Fruit fly (Drosophila melanogaster): ENCODE measurements around the gene aurA.

- TF ChIP-seq dl (GFP tag; optimal IDR thresholded peaks at IDR 0.05; ENCODE audit: insufficient read depth in 1 of 2, partially characterized antibody in 2 of 2) (no peak), rgr (GFP tag; optimal IDR thresholded peaks at IDR 0.05) (no peak), N (GFP tag; optimal IDR thresholded peaks at IDR 0.05) (no peak), usp (GFP tag; optimal IDR thresholded peaks at IDR 0.05) (no peak), h (GFP tag; optimal IDR thresholded peaks at IDR 0.05) (no peak), Sp1 (GFP tag; optimal IDR thresholded peaks at IDR 0.05) (no peak), Hr78 (GFP tag; optimal IDR thresholded peaks at IDR 0.05) (no peak), psq (GFP tag; optimal IDR thresholded peaks at IDR 0.05) (no peak)
Measured at dm6 chr3R:11941116-11941515, 21.8 kb upstream of the aurA start.

Measured in whole organism, wandering third instar larva.